Worm (Caenorhabditis elegans) whole organism, L4 larva: ENCODE measurements around the gene rhy-1.

Source experiments
- F26F4.8 ChIP-seq: fragments of 200-800 bp; sonication (Bioruptor generic); conservative IDR thresholded peaks from 2 replicates; pipeline ENCODE4 v1.3.6; 2022; ENCODE audit warnings: missing genetic modification characterization, missing compliant biosample characterization
- F44E2.7 ChIP-seq: fragments of 200-800 bp; sonication (Bioruptor generic); IDR thresholded peaks from 2 replicates; pipeline ENCODE4 v2.1.2; 2022; ENCODE audit warnings: missing genetic modification characterization, missing compliant biosample characterization
- T26A8.4 ChIP-seq: fragments of 200-800 bp; sonication (Bioruptor generic); IDR thresholded peaks from 2 replicates; pipeline ENCODE4 v1.3.6; 2022; ENCODE audit warnings: missing genetic modification characterization, missing compliant biosample characterization
- Y105C5A.15 ChIP-seq: fragments of 200-800 bp; sonication (Bioruptor generic); IDR thresholded peaks from 2 replicates; pipeline ENCODE4 v1.3.6; 2022; ENCODE audit warnings: missing genetic modification characterization, missing compliant biosample characterization
- Y48G9A.11 ChIP-seq: fragments of 200-800 bp; sonication (Bioruptor generic); IDR thresholded peaks from 2 replicates; pipeline ENCODE4 v1.3.6; 2022; ENCODE audit warnings: missing genetic modification reagents, missing genetic modification characterization, missing compliant biosample characterization
- Y5F2A.4 ChIP-seq: fragments of 200-800 bp; sonication (Bioruptor generic); optimal IDR thresholded peaks from 2 replicates; lab custom pipeline; 2018; ENCODE audit warnings: mild to moderate bottlenecking, missing genetic modification characterization, missing compliant biosample characterization
- ZK337.2 ChIP-seq: fragments of 200-800 bp; sonication (Bioruptor generic); IDR thresholded peaks from 2 replicates; pipeline ENCODE4 v1.3.6; 2022; ENCODE audit warnings: missing genetic modification reagents, missing genetic modification characterization, missing compliant biosample characterization
- arid-1 ChIP-seq: fragments of 200-800 bp; sonication (Bioruptor generic); conservative IDR thresholded peaks from 2 replicates; pipeline ENCODE4 v1.3.6; 2022; ENCODE audit warnings: missing genetic modification reagents, missing genetic modification characterization, missing compliant biosample characterization
- ceh-20 ChIP-seq: fragments of 200-800 bp; sonication (Bioruptor generic); IDR thresholded peaks from 2 replicates; pipeline ENCODE4 v1.3.6; 2022; ENCODE audit warnings: missing genetic modification reagents, missing genetic modification characterization, missing compliant biosample characterization
- ceh-28 ChIP-seq: fragments of 150-350 bp; optimal IDR thresholded peaks from 2 replicates; lab custom pipeline; 2014; ENCODE audit warnings: missing biosample characterization, missing genetic modification reagents, missing genetic modification characterization
- ceh-32 ChIP-seq: sonication (generic microtip); optimal IDR thresholded peaks from 2 replicates; lab custom pipeline; 2016; ENCODE audit warnings: mild to moderate bottlenecking, missing genetic modification characterization, missing compliant biosample characterization; ENCODE audit not compliant: poor library complexity
- ceh-44 ChIP-seq: fragments of 200-800 bp; sonication (Bioruptor generic); IDR thresholded peaks from 2 replicates; pipeline ENCODE4 v1.3.6; 2022; ENCODE audit warnings: missing genetic modification reagents, missing genetic modification characterization, missing compliant biosample characterization
- ceh-82 ChIP-seq: sonication (generic microtip); optimal IDR thresholded peaks from 2 replicates; lab custom pipeline; 2017; ENCODE audit warnings: missing biosample characterization, missing genetic modification characterization
- ctbp-1 ChIP-seq: fragments of 200-800 bp; sonication (Bioruptor generic); IDR thresholded peaks from 2 replicates; pipeline ENCODE4 v1.3.6; 2022; ENCODE audit warnings: missing genetic modification reagents, missing genetic modification characterization, missing compliant biosample characterization
- daf-12 ChIP-seq: fragments of 150-350 bp; optimal IDR thresholded peaks from 2 replicates; lab custom pipeline; 2014; ENCODE audit warnings: missing biosample characterization, missing genetic modification reagents, missing genetic modification characterization
- daf-8 ChIP-seq: fragments of 200-800 bp; sonication (Bioruptor generic); IDR thresholded peaks from 2 replicates; pipeline ENCODE4 v1.3.6; 2022; ENCODE audit warnings: missing genetic modification characterization, missing compliant biosample characterization
- dmd-8 ChIP-seq: fragments of 200-800 bp; sonication (Bioruptor generic); IDR thresholded peaks from 2 replicates; pipeline ENCODE4 v1.3.6; 2022; ENCODE audit warnings: missing genetic modification characterization, missing compliant biosample characterization
- gei-8 ChIP-seq: fragments of 200-800 bp; sonication (Bioruptor generic); optimal IDR thresholded peaks from 2 replicates; lab custom pipeline; 2018; ENCODE audit warnings: mild to moderate bottlenecking, missing genetic modification characterization, missing compliant biosample characterization
- hif-1 ChIP-seq, 2 experiments: sonication (generic microtip); optimal IDR thresholded peaks; 2 replicates each; lab custom pipeline; 2016 to 2017; ENCODE audit warnings: missing compliant biosample characterization in 2 of 2, missing genetic modification characterization in 2 of 2, missing genetic modification reagents in 2 of 2, missing genotype in 2 of 2, mild to moderate bottlenecking in 1 of 2
- hlh-11 ChIP-seq: fragments of 200-800 bp; sonication (Bioruptor generic); optimal IDR thresholded peaks from 2 replicates; lab custom pipeline; 2018; ENCODE audit warnings: mild to moderate bottlenecking, missing genetic modification characterization, missing compliant biosample characterization
- hmg-1.1 ChIP-seq: fragments of 200-800 bp; sonication (Bioruptor generic); IDR thresholded peaks from 2 replicates; pipeline ENCODE4 v1.3.6; 2022; ENCODE audit warnings: missing genetic modification reagents, missing genetic modification characterization, missing compliant biosample characterization
- lim-7 ChIP-seq: fragments of 200-800 bp; sonication (Bioruptor generic); IDR thresholded peaks from 2 replicates; pipeline ENCODE4 v1.3.6; 2022; ENCODE audit warnings: missing genetic modification characterization, missing compliant biosample characterization
- lin-15B ChIP-seq: fragments of 150-350 bp; sonication (generic microtip); optimal IDR thresholded peaks from 3 replicates; lab custom pipeline; 2014; ENCODE audit warnings: missing biosample characterization, missing genetic modification characterization
- lin-29 ChIP-seq: fragments of 200-800 bp; sonication (Bioruptor generic); IDR thresholded peaks from 2 replicates; pipeline ENCODE4 v1.3.6; 2022; ENCODE audit warnings: missing genetic modification reagents, missing genetic modification characterization, missing compliant biosample characterization
- lin-38 ChIP-seq: fragments of 200-800 bp; sonication (Bioruptor generic); IDR thresholded peaks from 2 replicates; pipeline ENCODE4 v1.3.6; 2022; ENCODE audit warnings: missing genetic modification reagents, missing genetic modification characterization, missing compliant biosample characterization
- lsy-2 ChIP-seq, 2 experiments: fragments of 150-350 bp in 1 of 2; sonication (generic microtip) in 1 of 2; optimal IDR thresholded peaks; 2 replicates each; lab custom pipeline; 2014 to 2017; ENCODE audit warnings: missing biosample characterization in 2 of 2, missing genetic modification characterization in 2 of 2
- mdl-1 ChIP-seq, 2 experiments: fragments of 150-350 bp in 1 of 2; sonication (generic microtip) in 1 of 2; optimal IDR thresholded peaks; 2 replicates each; lab custom pipeline; 2014 to 2017; ENCODE audit warnings: missing biosample characterization in 2 of 2, missing genetic modification characterization in 2 of 2
- mdt-29 ChIP-seq: fragments of 200-800 bp; sonication (Bioruptor generic); IDR thresholded peaks from 2 replicates; pipeline ENCODE4 v1.3.6; 2022; ENCODE audit warnings: missing genetic modification reagents, missing genetic modification characterization, missing compliant biosample characterization
- mxl-3 ChIP-seq: fragments of 200-800 bp; sonication (Bioruptor generic); optimal IDR thresholded peaks from 2 replicates; lab custom pipeline; 2018; ENCODE audit warnings: mild to moderate bottlenecking, missing genetic modification characterization, missing compliant biosample characterization
- nhr-102 ChIP-seq: sonication (generic microtip); optimal IDR thresholded peaks from 2 replicates; lab custom pipeline; 2016; ENCODE audit warnings: mild to moderate bottlenecking, missing genetic modification characterization, moderate library complexity, missing compliant biosample characterization
- nhr-111 ChIP-seq: fragments of 200-800 bp; sonication (Bioruptor generic); optimal IDR thresholded peaks from 2 replicates; lab custom pipeline; 2018; ENCODE audit warnings: mild to moderate bottlenecking, missing genetic modification characterization, missing compliant biosample characterization
- nhr-42 ChIP-seq: fragments of 200-800 bp; sonication (Bioruptor generic); IDR thresholded peaks from 2 replicates; pipeline ENCODE4 v1.3.6; 2022; ENCODE audit warnings: missing genetic modification characterization, missing compliant biosample characterization
- nhr-6 ChIP-seq: fragments of 150-350 bp; optimal IDR thresholded peaks from 2 replicates; lab custom pipeline; 2014; ENCODE audit warnings: missing biosample characterization, missing genetic modification characterization
- nhr-76 ChIP-seq: fragments of 150-350 bp; optimal IDR thresholded peaks from 2 replicates; lab custom pipeline; 2014; ENCODE audit warnings: missing biosample characterization, missing genetic modification characterization
- pha-4 ChIP-seq, 2 experiments: fragments of 150-350 bp in 1 of 2; fragments of 200-800 bp in 1 of 2; sonication (Bioruptor generic) in 1 of 2; IDR thresholded peaks in 1 of 2; optimal IDR thresholded peaks in 1 of 2; 2 replicates each; pipeline versions ENCODE4 v1.3.6 to Lab custom; 2014 to 2022; ENCODE audit warnings: missing genetic modification characterization in 2 of 2, missing genetic modification reagents in 2 of 2, missing biosample characterization in 1 of 2, missing compliant biosample characterization in 1 of 2
- saeg-2 ChIP-seq: fragments of 200-800 bp; sonication (Bioruptor generic); IDR thresholded peaks from 2 replicates; pipeline ENCODE4 v1.3.6; 2022; ENCODE audit warnings: missing genetic modification reagents, missing genetic modification characterization, missing compliant biosample characterization
- skn-1 ChIP-seq: fragments of 150-350 bp; optimal IDR thresholded peaks from 2 replicates; lab custom pipeline; 2014; ENCODE audit warnings: missing biosample characterization, missing genetic modification characterization
- spr-1 ChIP-seq: sonication (generic microtip); optimal IDR thresholded peaks from 2 replicates; lab custom pipeline; 2016; ENCODE audit warnings: mild to moderate bottlenecking, missing genetic modification characterization, missing compliant biosample characterization
- spr-3 ChIP-seq: fragments of 200-800 bp; sonication (Bioruptor generic); optimal IDR thresholded peaks from 2 replicates; lab custom pipeline; 2018; ENCODE audit warnings: mild to moderate bottlenecking, missing genetic modification characterization, missing compliant biosample characterization
- tag-97 ChIP-seq: fragments of 200-800 bp; sonication (Bioruptor generic); IDR thresholded peaks from 2 replicates; pipeline ENCODE4 v1.3.6; 2022; ENCODE audit warnings: missing genetic modification characterization, missing compliant biosample characterization
- tra-1 ChIP-seq: fragments of 200-800 bp; sonication (Bioruptor generic); IDR thresholded peaks from 2 replicates; pipeline ENCODE4 v1.3.6; 2022; ENCODE audit warnings: missing genetic modification reagents, missing genetic modification characterization, missing compliant biosample characterization
- unc-130 ChIP-seq: sonication (generic microtip); optimal IDR thresholded peaks from 2 replicates; lab custom pipeline; 2016; ENCODE audit warnings: missing genetic modification reagents, missing genetic modification characterization, missing compliant biosample characterization
- unc-39 ChIP-seq: sonication (generic microtip); optimal IDR thresholded peaks from 2 replicates; lab custom pipeline; 2017; ENCODE audit warnings: missing biosample characterization, missing genetic modification characterization
- zag-1 ChIP-seq: fragments of 150-350 bp; optimal IDR thresholded peaks from 2 replicates; lab custom pipeline; 2014; ENCODE audit warnings: missing biosample characterization, missing genetic modification characterization
- zfp-2 ChIP-seq: sonication (generic microtip); optimal IDR thresholded peaks from 2 replicates; lab custom pipeline; 2016; ENCODE audit warnings: mild to moderate bottlenecking, missing genetic modification characterization, missing compliant biosample characterization
- zip-11 ChIP-seq: fragments of 200-800 bp; sonication (Bioruptor generic); IDR thresholded peaks from 2 replicates; pipeline ENCODE4 v1.3.6; 2022; ENCODE audit warnings: missing genetic modification characterization, missing compliant biosample characterization
- zip-2 ChIP-seq: fragments of 150-350 bp; optimal IDR thresholded peaks from 2 replicates; lab custom pipeline; 2014; ENCODE audit warnings: missing biosample characterization, missing genetic modification characterization
- ztf-11 ChIP-seq: fragments of 150-350 bp; optimal IDR thresholded peaks from 2 replicates; lab custom pipeline; 2014; ENCODE audit warnings: missing biosample characterization, missing genetic modification characterization
- ztf-7 ChIP-seq: fragments of 150-350 bp; optimal IDR thresholded peaks from 2 replicates; lab custom pipeline; 2014; ENCODE audit warnings: missing biosample characterization, missing genetic modification characterization

rhy-1 gene

DNA sequence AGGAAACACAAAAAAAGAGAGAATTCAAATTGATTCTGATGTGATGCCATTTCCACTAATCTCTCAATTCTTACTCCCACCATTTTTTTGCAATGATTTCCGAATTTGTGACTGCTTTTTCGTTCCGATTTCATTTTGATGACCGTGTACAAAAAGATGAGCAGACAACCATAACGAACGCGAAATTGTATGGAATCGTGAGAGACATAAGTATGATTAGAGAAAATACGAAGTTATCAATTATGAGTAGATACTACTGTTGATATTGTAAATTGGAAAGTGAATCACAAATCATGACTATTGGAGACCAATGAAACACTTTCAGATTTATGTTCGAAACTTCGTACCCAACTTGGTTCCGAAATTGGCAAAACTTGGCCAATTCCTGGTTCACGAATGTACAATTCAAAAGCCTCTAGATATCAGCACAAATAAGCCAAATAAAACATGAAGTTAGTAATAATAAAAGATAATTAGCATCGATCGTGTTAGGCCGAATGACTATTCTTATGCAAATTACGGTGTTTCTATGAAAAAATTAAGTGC lies 49.6 kb upstream of the rhy-1 start (continued):
- TF ChIP-seq hif-1 (tag; optimal IDR thresholded peaks at IDR 0.05; lab: Kevin White, UChicago) = no peak
- no peak for TF ChIP-seq ceh-20
- no peak for TF ChIP-seq pha-4 (GFP tag; IDR thresholded peaks at IDR 0.05; lab: Robert Waterston, UW)
- TF ChIP-seq pha-4 (tag; optimal IDR thresholded peaks at IDR 0.05; lab: Kevin White, UChicago) = no peak
- no peak for TF ChIP-seq zip-11 (GFP tag; lab: Robert Waterston, UW)
- no peak for TF ChIP-seq lin-38
- TF ChIP-seq lsy-2 (tag; optimal IDR thresholded peaks at IDR 0.05; lab: Kevin White, UChicago) = no peak
- no peak for TF ChIP-seq hmg-1.1 (GFP tag; lab: Robert Waterston, UW)
- TF ChIP-seq nhr-42 = no peak
- no peak for TF ChIP-seq nhr-111
- no peak for TF ChIP-seq tra-1 (GFP tag; lab: Robert Waterston, UW)
- no peak for TF ChIP-seq tag-97
- TF ChIP-seq nhr-6 = no peak
- no peak for TF ChIP-seq gei-8 (GFP tag; lab: Kevin White, UChicago)
- TF ChIP-seq, all 104 proteins: peak for 10

- TF ChIP-seq ceh-82 (tag; lab: Kevin White, UChicago) = no peak
- TF ChIP-seq saeg-2 (GFP tag; lab: Robert Waterston, UW) = no peak
- TF ChIP-seq Y48G9A.11 (GFP tag; lab: Robert Waterston, UW) = no peak
- peak; percentile 39 for TF ChIP-seq ctbp-1
- TF ChIP-seq lim-7 = no peak
- peak; percentile 51 for TF ChIP-seq spr-1 (tag; lab: Kevin White, UChicago)
- TF ChIP-seq ceh-28 (tag; lab: Kevin White, UChicago) = no peak
- peak in 1 of 2 experiments; percentile 57 for TF ChIP-seq hif-1 (tag; optimal IDR thresholded peaks at IDR 0.05; lab: Kevin White, UChicago)
- TF ChIP-seq Y105C5A.15 = no peak
- no peak for TF ChIP-seq skn-1 (tag; lab: Kevin White, UChicago)
- TF ChIP-seq F44E2.7 (GFP tag; lab: Robert Waterston, UW) = no peak
- TF ChIP-seq mdt-29 (GFP tag; lab: Robert Waterston, UW) = 0 out of 2 replicates have a peak, but pooled peaks have one; percentile 40
- TF ChIP-seq daf-8 = no peak
- TF ChIP-seq tra-1 (GFP tag; lab: Robert Waterston, UW) = peak; percentile 60; the same call in 1 of the 2 replicates
- peak; percentile 46 for TF ChIP-seq nhr-102 (tag; lab: Kevin White, UChicago)
- peak in 1 of 2 experiments; percentile 72 for TF ChIP-seq mdl-1 (tag; optimal IDR thresholded peaks at IDR 0.05; lab: Kevin White, UChicago)
- TF ChIP-seq lin-15B (tag; lab: Kevin White, UChicago) = no peak
- no peak for TF ChIP-seq zfp-2 (tag; lab: Kevin White, UChicago)
- TF ChIP-seq ceh-20 = 0 out of 2 replicates have a peak, but pooled peaks have one; percentile 35
- TF ChIP-seq lin-29 (GFP tag; lab: Robert Waterston, UW) = no peak
- TF ChIP-seq ceh-44 = no peak
- no peak for TF ChIP-seq nhr-76 (tag; lab: Kevin White, UChicago)
- TF ChIP-seq dmd-8 (GFP tag; lab: Robert Waterston, UW) = no peak
- TF ChIP-seq hlh-11 (tag; lab: Kevin White, UChicago) = peak; percentile 91
- no peak for TF ChIP-seq daf-12 (tag; lab: Kevin White, UChicago)
- TF ChIP-seq ZK337.2 = no peak
- TF ChIP-seq F26F4.8 = no peak
- TF ChIP-seq arid-1 (GFP tag; lab: Robert Waterston, UW) = no peak
- no peak for TF ChIP-seq ceh-32
- TF ChIP-seq zag-1 = no peak
- TF ChIP-seq mxl-3 (GFP tag; lab: Kevin White, UChicago) = peak; percentile 56
- TF ChIP-seq Y5F2A.4 (GFP tag; lab: Kevin White, UChicago) = no peak
- no peak for TF ChIP-seq T26A8.4 (GFP tag; lab: Robert Waterston, UW)
- peak; percentile 92 for TF ChIP-seq nhr-6
- TF ChIP-seq zip-2 (tag; lab: Kevin White, UChicago) = peak; percentile 17
- no peak for TF ChIP-seq unc-39 (tag; lab: Kevin White, UChicago)
- TF ChIP-seq unc-130 (GFP tag; lab: Kevin White, UChicago) = no peak
- TF ChIP-seq ztf-7 = no peak
- TF ChIP-seq nhr-111 = no peak
- no peak for TF ChIP-seq spr-3 (GFP tag; lab: Kevin White, UChicago)
- no peak for TF ChIP-seq ztf-11 (tag; lab: Kevin White, UChicago)
These were observed 48.3 kb upstream of the rhy-1 start, which contains the start of gene jun-1 for ce11 chrII:9112851-9113250. Gene jun-1 (plus strand): TSS chrII:9113157.
